Worm (Caenorhabditis elegans): ENCODE data around the gene his-16.

his-16 gene

ce11 chrII:13780792-13781248 lies 37.1 kb downstream of the his-16 start:
- TF ChIP-seq M03D4.4 (tag; optimal IDR thresholded peaks at IDR 0.05) = no peak
- TF ChIP-seq ham-2 (GFP tag; optimal IDR thresholded peaks at IDR 0.05) = no peak
- no peak for TF ChIP-seq lsy-2 (tag; optimal IDR thresholded peaks at IDR 0.05)
- no peak for TF ChIP-seq pha-4 (tag; optimal IDR thresholded peaks at IDR 0.05)
- TF ChIP-seq sptf-1 (tag; optimal IDR thresholded peaks at IDR 0.05) = no peak
- no peak for TF ChIP-seq cnd-1 (tag; optimal IDR thresholded peaks at IDR 0.05)
- no peak for TF ChIP-seq ceh-39 (tag; optimal IDR thresholded peaks at IDR 0.05)
- no peak for TF ChIP-seq zip-8 (tag; optimal IDR thresholded peaks at IDR 0.05)
- no peak for TF ChIP-seq mep-1 (tag; optimal IDR thresholded peaks at IDR 0.05)
- no peak for TF ChIP-seq mls-2 (tag; optimal IDR thresholded peaks at IDR 0.05)
- TF ChIP-seq nhr-76 (tag; optimal IDR thresholded peaks at IDR 0.05) = no peak
- no peak for TF ChIP-seq mab-5 (tag; optimal IDR thresholded peaks at IDR 0.05)
- TF ChIP-seq nhr-2 (tag; optimal IDR thresholded peaks at IDR 0.05) = no peak
- TF ChIP-seq bed-3 (GFP tag; optimal IDR thresholded peaks at IDR 0.05) = no peak
- TF ChIP-seq sem-2 (GFP tag; optimal IDR thresholded peaks at IDR 0.05) = no peak
- no peak for TF ChIP-seq lin-32 (GFP tag; optimal IDR thresholded peaks at IDR 0.05)
- no peak for TF ChIP-seq ceh-43 (GFP tag; optimal IDR thresholded peaks at IDR 0.05)
- TF ChIP-seq unc-120 (tag; optimal IDR thresholded peaks at IDR 0.05; ENCODE audit: poor library complexity, severe bottlenecking) = no peak
- TF ChIP-seq ztf-11 (tag; optimal IDR thresholded peaks at IDR 0.05) = no peak

- TF ChIP-seq mep-1 (tag; optimal IDR thresholded peaks at IDR 0.05) (no peak), ham-2 (GFP tag; optimal IDR thresholded peaks at IDR 0.05) (no peak), M03D4.4 (tag; optimal IDR thresholded peaks at IDR 0.05) (no peak), unc-39 (tag; optimal IDR thresholded peaks at IDR 0.05) (no peak), blmp-1 (tag; optimal IDR thresholded peaks at IDR 0.05) (no peak), sptf-1 (tag; optimal IDR thresholded peaks at IDR 0.05) (no peak), flh-1 (GFP tag; optimal IDR thresholded peaks at IDR 0.05) (no peak), pha-4 (tag; optimal IDR thresholded peaks at IDR 0.05) (no peak), unc-62 (GFP tag; optimal IDR thresholded peaks at IDR 0.05) (no peak), mls-2 (tag; optimal IDR thresholded peaks at IDR 0.05) (no peak), lsy-2 (tag; optimal IDR thresholded peaks at IDR 0.05) (no peak), nhr-76 (tag; optimal IDR thresholded peaks at IDR 0.05) (no peak), elt-3 (tag; optimal IDR thresholded peaks at IDR 0.05) (no peak), nhr-28 (tag; optimal IDR thresholded peaks at IDR 0.05) (no peak), nhr-237 (tag; optimal IDR thresholded peaks at IDR 0.05) (no peak), ces-1 (GFP tag; optimal IDR thresholded peaks at IDR 0.05) (no peak)
Observed at ce11 chrII:13771335-13771734, 46.6 kb downstream of the his-16 start, which contains the start of gene C01B9.1. Gene C01B9.1 (plus strand): TSS chrII:13771575.
